Worm (Caenorhabditis elegans) whole organism, late embryonic: ENCODE measurements around the gene elp-1.

Experiments used
- ceh-14 ChIP-seq: sonication (generic microtip); optimal IDR thresholded peaks from 2 replicates; lab custom pipeline; 2016; ENCODE audit warnings: missing genotype, missing genetic modification characterization, missing compliant biosample characterization
- ceh-22 ChIP-seq: sonication (generic microtip); optimal IDR thresholded peaks from 2 replicates; lab custom pipeline; 2017; ENCODE audit warnings: missing biosample characterization, missing genetic modification characterization
- ceh-34 ChIP-seq: sonication (generic microtip); optimal IDR thresholded peaks from 2 replicates; lab custom pipeline; 2016; ENCODE audit warnings: mild to moderate bottlenecking, missing genetic modification characterization, missing compliant biosample characterization
- dmd-4 ChIP-seq: sonication (generic microtip); optimal IDR thresholded peaks from 2 replicates; lab custom pipeline; 2016; ENCODE audit warnings: borderline replicate concordance, missing genetic modification characterization, missing compliant biosample characterization
- fax-1 ChIP-seq: sonication (generic microtip); optimal IDR thresholded peaks from 2 replicates; lab custom pipeline; 2016; ENCODE audit warnings: missing genotype, missing genetic modification characterization, missing compliant biosample characterization
- npax-4 ChIP-seq: sonication (generic microtip); optimal IDR thresholded peaks from 2 replicates; lab custom pipeline; 2016; ENCODE audit warnings: missing genetic modification characterization, missing compliant biosample characterization
- pha-2 ChIP-seq: sonication (generic microtip); optimal IDR thresholded peaks from 2 replicates; lab custom pipeline; 2017; ENCODE audit warnings: mild to moderate bottlenecking, missing genetic modification characterization, missing compliant biosample characterization
- pha-4 ChIP-seq: fragments of 150-350 bp; optimal IDR thresholded peaks from 2 replicates; lab custom pipeline; 2018; ENCODE audit warnings: missing biosample characterization, missing genetic modification reagents, missing genetic modification characterization
- unc-3 ChIP-seq, 2 experiments: fragments of 200-800 bp in 1 of 2; sonication (Bioruptor generic) in 1 of 2; sonication (generic microtip) in 1 of 2; conservative IDR thresholded peaks in 1 of 2; optimal IDR thresholded peaks in 1 of 2; 2 replicates each; pipeline versions ENCODE4 v1.3.6 to Lab custom; 2016 to 2022; ENCODE audit warnings: missing compliant biosample characterization in 2 of 2, missing genetic modification characterization in 2 of 2, missing genetic modification reagents in 1 of 2

DNA sequence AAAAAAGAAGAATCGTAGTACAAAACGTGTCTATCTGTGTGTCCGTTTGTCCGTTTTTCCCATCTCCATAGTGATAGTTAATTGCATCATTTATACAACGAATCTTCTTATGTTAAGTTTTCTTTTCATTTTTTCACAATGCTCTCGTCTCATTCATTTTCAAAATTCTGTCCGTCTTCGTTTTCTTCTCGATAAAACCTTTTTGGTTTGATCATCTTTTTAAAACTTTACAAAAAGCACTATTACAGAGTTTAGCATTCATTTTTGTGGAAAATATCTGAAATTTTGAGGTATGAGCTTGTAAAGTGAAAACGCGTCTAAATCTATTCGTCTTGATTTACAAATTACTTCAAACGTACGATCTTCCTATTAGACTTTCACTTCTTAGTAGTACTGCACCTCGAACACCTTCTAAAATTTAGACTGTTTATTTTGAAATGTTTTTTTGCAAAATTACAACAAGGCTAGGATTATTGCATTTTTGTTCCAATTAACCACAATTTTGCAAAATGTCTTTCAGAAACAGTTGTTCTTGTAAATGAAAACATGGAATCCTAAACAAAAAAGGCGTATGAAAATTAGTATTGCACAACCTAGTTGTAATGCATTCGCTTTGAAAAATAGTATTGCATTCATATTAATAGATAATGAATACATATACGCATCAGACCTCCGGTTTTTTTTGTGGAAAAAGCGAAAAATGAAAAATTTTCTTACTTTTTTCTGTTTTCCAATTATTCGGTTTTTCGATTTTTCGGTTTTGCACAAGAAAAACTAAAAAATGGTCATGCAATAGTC lies 15.3 kb upstream of the elp-1 start:
- no peak for TF ChIP-seq ceh-22 (tag; lab: Kevin White, UChicago)
- TF ChIP-seq npax-4 = no peak
- no peak for TF ChIP-seq ceh-14
- no peak for TF ChIP-seq ceh-34 (tag; lab: Kevin White, UChicago)
- no peak for TF ChIP-seq dmd-4 (tag; lab: Kevin White, UChicago)
- no peak for TF ChIP-seq pha-2 (tag; lab: Kevin White, UChicago)
- no peak for TF ChIP-seq fax-1 (tag; lab: Kevin White, UChicago)
- no peak for TF ChIP-seq pha-4 (tag; lab: Kevin White, UChicago)
- no peak for TF ChIP-seq unc-3 (GFP tag; conservative IDR thresholded peaks at IDR 0.05; lab: Robert Waterston, UW)
- no peak for TF ChIP-seq unc-3 (tag; optimal IDR thresholded peaks at IDR 0.05; lab: Kevin White, UChicago)
